Fruit fly (Drosophila melanogaster): Measurements from ENCODE around the gene FarO.

FarO gene

DNA sequence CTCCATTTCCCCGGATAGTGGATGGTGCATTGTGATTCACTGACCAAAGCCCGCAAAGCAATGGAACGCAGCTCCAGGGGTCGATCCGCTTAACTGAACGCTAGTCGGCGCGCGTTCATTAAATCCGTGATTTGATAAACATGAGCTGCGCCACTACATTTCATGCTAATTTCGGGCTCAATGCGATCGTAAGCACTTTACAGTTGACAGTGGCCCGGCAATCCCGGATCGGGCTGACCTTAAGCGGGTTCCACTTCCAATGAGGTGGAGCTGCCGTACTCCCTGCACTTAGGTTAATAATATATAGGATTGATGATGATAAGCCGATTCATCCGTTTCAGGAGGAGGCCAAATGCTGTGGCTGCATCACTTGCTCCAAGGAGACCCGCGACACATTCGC is at the start of gene FarO:
FarO (minus strand) TSS at position 101 of the 400 bp plus-strand sequence.
- TF ChIP-seq psq (optimal IDR thresholded peaks at IDR 0.05) = no peak

DNA sequence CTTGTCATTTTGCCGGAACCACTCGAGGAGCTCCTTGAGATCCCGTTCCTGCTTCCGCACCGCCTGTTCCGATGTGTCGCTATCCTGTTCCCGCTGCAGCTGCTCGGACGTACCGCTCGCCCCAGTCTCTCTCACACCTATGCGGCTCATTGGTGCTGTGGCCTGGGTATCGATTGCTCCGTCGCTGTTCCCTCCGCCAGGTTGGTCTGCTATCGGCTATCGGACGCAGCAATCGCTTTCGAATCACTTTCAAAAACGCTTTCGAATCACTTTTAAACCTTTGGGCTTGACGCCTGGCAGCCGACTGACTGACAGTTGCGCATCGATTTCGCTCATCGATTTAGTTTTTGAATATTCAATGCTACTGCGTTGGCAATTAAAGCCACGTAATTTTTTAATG is 48.0 kb upstream of the FarO start, which contains the start of gene CG3191:
CG3191 (minus strand) TSS at position 306 of the 400 bp plus-strand sequence.
- TF ChIP-seq CG8478 (optimal IDR thresholded peaks at IDR 0.05) (no peak), Dll (optimal IDR thresholded peaks at IDR 0.05) (no peak), EcR (GFP tag; optimal IDR thresholded peaks at IDR 0.05) (no peak), usp (GFP tag; optimal IDR thresholded peaks at IDR 0.05) (no peak), pan (optimal IDR thresholded peaks at IDR 0.05) (no peak), psq (optimal IDR thresholded peaks at IDR 0.05) (no peak)

DNA sequence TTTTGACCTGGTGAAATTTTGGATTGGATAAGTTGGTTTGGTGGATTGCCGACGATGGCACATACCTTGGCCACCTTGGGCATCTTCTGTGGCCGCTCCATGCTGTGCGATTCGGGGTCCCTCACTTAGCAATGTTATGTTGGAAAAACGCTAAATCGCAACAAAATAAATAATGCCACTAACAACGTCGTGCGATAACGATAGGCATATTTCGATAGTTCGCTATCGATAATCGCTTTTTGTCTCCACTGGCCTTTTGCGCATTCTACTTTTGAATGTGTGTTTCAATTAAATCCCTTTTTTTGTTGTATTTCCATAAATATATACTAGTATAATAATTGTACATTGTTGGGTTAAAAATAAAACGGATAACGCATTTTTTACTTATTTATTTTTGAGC is 46.1 kb upstream of the FarO start, which contains the start of gene crn:
crn (minus strand) TSS at position 221 of the 400 bp plus-strand sequence.
- no peak for TF ChIP-seq EcR (GFP tag; optimal IDR thresholded peaks at IDR 0.05)
- TF ChIP-seq Dll (optimal IDR thresholded peaks at IDR 0.05) = no peak
- TF ChIP-seq usp (GFP tag; optimal IDR thresholded peaks at IDR 0.05) = no peak
- no peak for TF ChIP-seq CG8478 (optimal IDR thresholded peaks at IDR 0.05)
- TF ChIP-seq psq (optimal IDR thresholded peaks at IDR 0.05) = no peak
- TF ChIP-seq pan (optimal IDR thresholded peaks at IDR 0.05) = no peak

DNA sequence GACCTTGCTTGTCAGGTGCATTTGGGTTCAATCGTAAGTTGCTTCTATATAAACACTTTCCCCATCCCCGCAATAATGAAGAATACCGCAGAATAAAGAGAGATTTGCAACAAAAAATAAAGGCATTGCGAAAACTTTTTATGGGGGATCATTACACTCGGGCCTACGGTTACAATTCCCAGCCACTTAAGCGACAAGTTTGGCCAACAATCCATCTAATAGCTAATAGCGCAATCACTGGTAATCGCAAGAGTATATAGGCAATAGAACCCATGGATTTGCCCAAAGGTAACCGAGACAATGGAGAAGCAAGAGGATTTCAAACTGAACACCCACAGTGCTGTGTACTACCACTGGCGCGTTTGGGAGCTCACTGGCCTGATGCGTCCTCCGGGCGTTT is 42.3 kb upstream of the FarO start, which contains the start of gene Or2a:
Or2a (plus strand) TSS at position 301 of the 400 bp plus-strand sequence.
- no peak for TF ChIP-seq pan (optimal IDR thresholded peaks at IDR 0.05)
- no peak for TF ChIP-seq usp (GFP tag; optimal IDR thresholded peaks at IDR 0.05)
- no peak for TF ChIP-seq EcR (GFP tag; optimal IDR thresholded peaks at IDR 0.05)
- no peak for TF ChIP-seq psq (optimal IDR thresholded peaks at IDR 0.05)
- TF ChIP-seq CG8478 (optimal IDR thresholded peaks at IDR 0.05) = no peak
- no peak for TF ChIP-seq Dll (optimal IDR thresholded peaks at IDR 0.05)

DNA sequence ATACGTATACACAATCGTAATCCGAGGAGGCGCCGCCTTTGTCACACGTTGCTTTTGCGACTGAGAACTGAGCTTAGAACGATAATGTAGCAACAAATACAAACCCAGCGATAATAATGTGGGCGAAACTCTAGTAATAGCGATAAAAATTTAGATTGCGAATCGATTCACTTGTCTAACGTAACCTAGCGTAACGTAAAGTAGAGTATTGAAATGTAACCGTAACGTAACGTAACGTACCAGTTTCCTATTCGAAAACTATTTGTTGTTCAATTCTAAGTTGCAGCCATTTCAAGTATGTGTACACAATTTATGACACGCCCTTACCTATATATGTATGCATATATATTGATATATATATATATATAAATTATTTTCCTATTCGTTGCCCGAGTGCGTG is 41.1 kb upstream of the FarO start:
- TF ChIP-seq psq (optimal IDR thresholded peaks at IDR 0.05) (no peak), CG8478 (optimal IDR thresholded peaks at IDR 0.05) (no peak), EcR (GFP tag; optimal IDR thresholded peaks at IDR 0.05) (no peak), Dll (optimal IDR thresholded peaks at IDR 0.05) (no peak)

DNA sequence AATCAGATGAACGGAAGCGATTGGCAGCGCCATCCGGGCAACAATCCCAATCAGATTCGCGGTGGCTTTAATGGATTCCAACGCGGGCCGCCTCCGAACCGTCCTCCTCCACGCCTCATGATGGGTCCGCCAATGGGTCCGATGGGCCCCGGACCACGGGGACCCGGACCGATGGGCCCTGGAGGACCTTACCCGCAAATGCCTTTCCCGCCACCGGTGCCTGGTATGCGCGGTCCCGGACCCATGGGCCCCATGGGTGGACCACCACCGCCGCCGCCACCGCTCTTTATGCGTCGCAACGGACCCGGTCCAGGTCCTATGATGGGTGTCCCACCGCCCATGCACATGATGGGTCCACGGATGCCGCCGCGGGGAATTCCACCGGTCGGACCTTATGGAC is 39.2 kb upstream of the FarO start:
- no peak for TF ChIP-seq pan (optimal IDR thresholded peaks at IDR 0.05)
- no peak for TF ChIP-seq usp (GFP tag; optimal IDR thresholded peaks at IDR 0.05)
- TF ChIP-seq CG8478 (optimal IDR thresholded peaks at IDR 0.05) = no peak
- TF ChIP-seq Dll (optimal IDR thresholded peaks at IDR 0.05) = no peak
- TF ChIP-seq EcR (GFP tag; optimal IDR thresholded peaks at IDR 0.05) = no peak
- TF ChIP-seq psq (optimal IDR thresholded peaks at IDR 0.05) = no peak

DNA sequence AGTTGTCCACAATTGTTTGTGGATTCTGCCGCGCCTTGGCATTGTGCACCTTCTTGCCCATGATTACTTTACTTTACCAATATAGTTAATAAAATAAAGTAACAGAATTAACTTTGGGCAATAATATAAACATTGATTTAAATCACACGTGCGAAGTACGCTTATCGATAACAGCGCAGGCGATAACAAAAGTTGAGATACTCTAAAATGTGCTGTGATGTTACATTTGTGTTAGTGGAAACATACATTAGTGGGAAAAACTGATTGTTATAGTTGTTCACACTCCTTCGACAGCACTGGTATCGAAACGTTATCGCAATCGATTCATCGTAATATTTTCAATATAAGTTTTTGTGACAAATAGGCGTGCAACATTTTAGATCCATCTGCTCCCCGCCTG is 38.2 kb upstream of the FarO start, which contains the start of gene kz:
kz (minus strand) TSS at position 194 of the 400 bp plus-strand sequence.
- TF ChIP-seq Dll (optimal IDR thresholded peaks at IDR 0.05) (no peak), usp (GFP tag; optimal IDR thresholded peaks at IDR 0.05) (no peak), CG8478 (optimal IDR thresholded peaks at IDR 0.05) (no peak), pan (optimal IDR thresholded peaks at IDR 0.05) (no peak), psq (optimal IDR thresholded peaks at IDR 0.05) (no peak), EcR (GFP tag; optimal IDR thresholded peaks at IDR 0.05) (no peak)

DNA sequence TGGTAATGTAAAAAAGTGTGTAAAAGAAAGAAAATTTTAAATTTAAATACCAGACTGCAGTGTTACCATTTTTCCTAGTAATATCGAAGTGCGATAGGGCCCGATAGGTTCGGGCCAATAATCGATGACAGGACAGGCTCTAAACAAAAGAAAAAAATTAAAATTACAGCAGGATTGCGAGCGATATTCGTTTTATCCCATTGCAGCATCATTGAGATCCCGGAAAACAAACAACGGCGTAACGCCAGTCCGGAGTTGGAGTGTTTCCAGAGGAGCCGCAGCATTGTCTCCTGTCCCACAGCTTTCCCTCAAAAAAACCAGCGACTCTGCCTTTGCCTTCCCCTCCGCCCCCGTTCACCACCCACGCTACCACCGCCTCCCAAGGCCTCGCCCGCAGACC is 21.5 kb upstream of the FarO start, which contains the start of gene pcx:
pcx (plus strand) TSS at position 159 of the 400 bp plus-strand sequence.
- TF ChIP-seq psq (optimal IDR thresholded peaks at IDR 0.05) = no peak
- TF ChIP-seq Dll (optimal IDR thresholded peaks at IDR 0.05) = no peak
- no peak for TF ChIP-seq EcR (GFP tag; optimal IDR thresholded peaks at IDR 0.05)
- no peak for TF ChIP-seq CG8478 (optimal IDR thresholded peaks at IDR 0.05)
- no peak for TF ChIP-seq usp (GFP tag; optimal IDR thresholded peaks at IDR 0.05)
- TF ChIP-seq pan (optimal IDR thresholded peaks at IDR 0.05) = no peak

DNA sequence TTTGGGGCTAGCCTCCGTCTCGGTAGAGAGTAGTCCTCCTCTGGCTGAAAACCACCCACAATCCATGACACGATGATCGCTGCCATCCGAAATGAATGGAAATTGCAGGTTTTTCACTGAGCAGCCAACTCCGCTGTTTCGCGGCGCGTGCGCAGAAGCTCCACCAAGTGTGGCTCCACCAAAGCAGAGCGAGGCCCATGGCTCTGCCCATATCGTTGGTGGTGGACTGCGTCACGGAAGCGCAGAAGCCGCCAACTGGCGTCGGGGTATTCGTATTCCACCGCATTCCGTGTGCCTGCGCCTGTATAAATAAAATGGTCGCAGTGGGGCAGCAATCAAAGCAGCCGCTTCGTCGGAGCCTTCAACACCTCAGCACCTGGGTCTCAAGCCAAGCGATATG is 19.8 kb upstream of the FarO start, which contains the start of gene CG14052:
CG14052 (plus strand) TSS at position 301 of the 400 bp plus-strand sequence.
- no peak for TF ChIP-seq CG8478 (optimal IDR thresholded peaks at IDR 0.05)
- TF ChIP-seq EcR (GFP tag; optimal IDR thresholded peaks at IDR 0.05) = no peak

DNA sequence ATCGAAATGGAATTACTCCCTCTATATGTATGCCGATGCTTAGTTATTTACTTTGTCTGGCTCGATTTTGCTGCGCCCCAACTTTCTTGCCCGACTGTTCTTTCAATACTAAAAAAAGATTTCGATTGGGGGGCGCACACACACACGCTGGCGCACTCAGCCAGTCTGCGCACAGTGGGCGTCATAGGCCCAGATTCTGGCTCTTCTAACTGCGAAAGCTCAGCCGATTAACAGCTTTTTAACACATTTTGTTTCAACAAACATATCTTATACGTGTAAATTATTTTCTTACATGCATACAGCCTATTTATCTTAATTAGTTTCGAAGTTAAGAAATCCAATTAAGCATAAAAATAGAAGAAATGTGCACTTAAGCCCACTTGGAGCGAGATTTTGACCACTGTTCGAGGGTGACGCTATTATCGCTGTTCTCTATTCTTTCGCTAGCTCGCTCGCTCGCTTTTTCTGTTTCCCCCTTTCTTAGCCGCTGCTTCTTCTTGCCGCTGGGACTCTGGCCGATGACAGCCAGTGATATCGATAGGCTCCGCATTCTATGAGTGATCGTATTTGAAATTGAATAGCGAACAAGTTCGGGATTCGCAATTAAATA is 18.6 kb upstream of the FarO start, which contains the start of gene Vinc:
Vinc (minus strand) TSS at position 387 of the 610 bp plus-strand sequence.
- TF ChIP-seq EcR (GFP tag; optimal IDR thresholded peaks at IDR 0.05) = no peak
- no peak for TF ChIP-seq pan (optimal IDR thresholded peaks at IDR 0.05)
- TF ChIP-seq usp (GFP tag; optimal IDR thresholded peaks at IDR 0.05) = no peak
- no peak for TF ChIP-seq CG8478 (optimal IDR thresholded peaks at IDR 0.05)
- TF ChIP-seq psq (optimal IDR thresholded peaks at IDR 0.05) = no peak
- TF ChIP-seq Dll (optimal IDR thresholded peaks at IDR 0.05) = no peak

DNA sequence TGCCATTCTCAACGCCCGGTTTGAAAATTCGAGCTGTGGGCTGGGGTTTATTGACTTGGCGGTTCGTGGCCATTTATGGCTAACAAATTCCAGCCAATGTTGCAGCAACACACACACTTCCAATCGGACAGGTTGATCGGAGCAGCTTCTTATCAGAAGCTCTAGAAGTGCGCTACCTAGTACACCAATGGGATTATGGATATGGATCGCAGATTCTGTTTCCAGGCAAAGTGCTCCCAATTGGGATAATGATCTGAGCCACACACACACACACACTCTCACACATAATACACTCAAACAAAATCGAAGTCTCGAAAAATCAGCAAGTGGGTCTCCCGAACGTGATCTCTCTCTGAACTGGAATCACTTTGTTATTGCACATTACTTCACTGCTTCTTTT is 17.9 kb upstream of the FarO start:
- no peak for TF ChIP-seq pan (optimal IDR thresholded peaks at IDR 0.05)
- no peak for TF ChIP-seq CG8478 (optimal IDR thresholded peaks at IDR 0.05)
- no peak for TF ChIP-seq EcR (GFP tag; optimal IDR thresholded peaks at IDR 0.05)
- TF ChIP-seq usp (GFP tag; optimal IDR thresholded peaks at IDR 0.05) = no peak
- TF ChIP-seq psq (optimal IDR thresholded peaks at IDR 0.05) = no peak
- no peak for TF ChIP-seq Dll (optimal IDR thresholded peaks at IDR 0.05)

DNA sequence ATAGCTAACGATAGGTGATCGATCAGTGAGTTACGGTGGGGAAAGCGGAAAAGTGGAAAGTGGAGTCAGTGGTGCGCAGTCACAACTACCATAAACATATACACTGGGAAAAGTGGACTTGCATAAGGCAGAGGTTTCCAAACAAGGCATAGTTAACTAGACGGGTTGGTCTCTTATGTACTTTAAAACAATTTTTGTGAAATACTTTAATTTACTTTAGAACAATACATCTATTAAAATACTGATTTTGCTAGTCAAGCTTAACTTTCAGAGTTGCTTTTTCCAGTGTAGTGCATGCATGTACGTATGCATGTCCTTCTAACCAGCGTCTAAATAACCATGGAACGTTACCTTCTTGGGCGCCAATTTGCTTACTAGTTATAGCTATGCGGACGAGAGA is 16.2 kb upstream of the FarO start:
- TF ChIP-seq Dll (optimal IDR thresholded peaks at IDR 0.05) (no peak), EcR (GFP tag; optimal IDR thresholded peaks at IDR 0.05) (no peak), usp (GFP tag; optimal IDR thresholded peaks at IDR 0.05) (no peak), pan (optimal IDR thresholded peaks at IDR 0.05) (no peak), psq (optimal IDR thresholded peaks at IDR 0.05) (no peak), CG8478 (optimal IDR thresholded peaks at IDR 0.05) (no peak)

DNA sequence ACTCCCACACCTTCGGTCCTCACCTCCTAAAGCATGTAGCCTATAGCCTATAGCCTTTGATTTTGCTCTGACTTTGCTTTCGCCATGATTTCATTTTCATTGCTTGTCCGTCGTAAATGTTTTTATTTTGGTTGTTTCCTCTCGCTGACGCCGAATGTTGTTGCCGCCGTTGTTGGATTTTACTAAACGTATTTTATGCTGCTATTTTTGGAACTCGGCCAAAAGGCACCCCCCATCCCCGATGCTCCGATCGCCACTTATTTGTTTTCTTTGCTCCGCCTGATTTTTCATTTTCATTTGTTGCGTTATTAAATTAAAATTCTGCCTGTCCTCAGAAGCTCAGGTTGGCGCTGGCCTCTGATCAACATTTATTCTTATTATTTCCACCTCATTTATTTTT is 15.6 kb upstream of the FarO start:
- TF ChIP-seq psq (optimal IDR thresholded peaks at IDR 0.05) = no peak
- no peak for TF ChIP-seq CG8478 (optimal IDR thresholded peaks at IDR 0.05)
- no peak for TF ChIP-seq usp (GFP tag; optimal IDR thresholded peaks at IDR 0.05)
- TF ChIP-seq EcR (GFP tag; optimal IDR thresholded peaks at IDR 0.05) = no peak
- no peak for TF ChIP-seq Dll (optimal IDR thresholded peaks at IDR 0.05)
- TF ChIP-seq pan (optimal IDR thresholded peaks at IDR 0.05) = no peak

Measured in whole organism.